Worm (Caenorhabditis elegans) whole organism, midembryonic: ENCODE data around the gene F53F4.1.

Experiments used
- cog-1 ChIP-seq: sonication (generic microtip); optimal IDR thresholded peaks from 2 replicates; lab custom pipeline; 2016; ENCODE audit warnings: missing genetic modification characterization, missing compliant biosample characterization
- flt-1 ChIP-seq: fragments of 200-800 bp; sonication (Bioruptor generic); IDR thresholded peaks from 2 replicates; pipeline ENCODE4 v1.3.6; 2022; ENCODE audit warnings: missing genetic modification characterization, missing compliant biosample characterization
- klf-2 ChIP-seq: fragments of 200-800 bp; sonication (Bioruptor generic); conservative IDR thresholded peaks from 2 replicates; pipeline ENCODE4 v1.3.6; 2022; ENCODE audit warnings: missing genetic modification reagents, missing genetic modification characterization, missing compliant biosample characterization
- med-1 ChIP-seq: sonication (generic microtip); optimal IDR thresholded peaks from 2 replicates; lab custom pipeline; 2017; ENCODE audit warnings: missing genetic modification characterization, mild to moderate bottlenecking, missing compliant biosample characterization, antibody characterized with exemption, missing genetic modification reagents; ENCODE audit not compliant: insufficient read depth
- ref-1 ChIP-seq: fragments of 200-800 bp; sonication (Bioruptor generic); conservative IDR thresholded peaks from 2 replicates; pipeline ENCODE4 v1.3.6; 2022; ENCODE audit warnings: missing genetic modification reagents, missing genetic modification characterization, missing compliant biosample characterization
- tab-1 ChIP-seq: fragments of 200-800 bp; sonication (Bioruptor generic); IDR thresholded peaks from 2 replicates; pipeline ENCODE4 v1.3.6; 2022; ENCODE audit warnings: missing genetic modification characterization, missing compliant biosample characterization
- ztf-23 ChIP-seq: fragments of 200-800 bp; sonication (Bioruptor generic); IDR thresholded peaks from 2 replicates; pipeline ENCODE4 v1.3.6; 2022; ENCODE audit warnings: missing genetic modification reagents, missing genetic modification characterization, missing compliant biosample characterization
- ztf-29 ChIP-seq: fragments of 200-800 bp; sonication (Bioruptor generic); IDR thresholded peaks from 2 replicates; pipeline ENCODE4 v1.3.6; 2022; ENCODE audit warnings: missing genetic modification reagents, missing genetic modification characterization, missing compliant biosample characterization

ce11 chrV:13613870-13614269 is 29.3 kb downstream of the F53F4.1 start, which contains the start of gene F53F4.7:
- TF ChIP-seq flt-1 (GFP tag; lab: Robert Waterston, UW) (no peak), cog-1 (tag; lab: Kevin White, UChicago) (no peak), klf-2 (GFP tag; lab: Robert Waterston, UW) (no peak), ref-1 (GFP tag; lab: Robert Waterston, UW) (no peak), ztf-23 (no peak), med-1 (GFP tag; lab: Kevin White, UChicago) (no peak), tab-1 (GFP tag; lab: Robert Waterston, UW) (no peak), ztf-29 (no peak)
